Fruit fly (Drosophila melanogaster): ENCODE data around the gene Sgs7.

DNA sequence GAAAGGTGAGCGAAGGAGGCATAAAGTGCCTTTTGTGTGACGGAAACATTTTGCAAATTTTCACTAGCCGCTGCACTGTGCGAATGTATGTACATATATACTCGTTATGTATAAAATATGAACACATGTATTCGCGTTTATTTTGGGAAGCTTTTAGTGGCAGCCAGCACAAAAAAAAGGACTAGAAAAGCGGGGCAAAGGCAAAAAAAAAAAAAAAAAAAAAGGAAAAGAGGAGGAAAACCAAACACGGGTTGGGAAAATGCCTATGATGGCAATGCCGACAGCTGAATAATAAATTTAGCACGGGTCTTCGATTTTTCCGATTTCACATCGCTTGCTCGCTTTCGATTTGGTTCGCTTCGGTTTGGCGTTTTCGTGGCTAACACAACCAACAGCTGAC is 39.8 kb downstream of the Sgs7 start:
- no peak for TF ChIP-seq Eip75B (GFP tag; optimal IDR thresholded peaks at IDR 0.05)
- TF ChIP-seq salr (GFP tag; optimal IDR thresholded peaks at IDR 0.05), result no peak
- no peak for TF ChIP-seq esn (GFP tag; optimal IDR thresholded peaks at IDR 0.05)
- TF ChIP-seq CG6792 (GFP tag; optimal IDR thresholded peaks at IDR 0.05), result no peak
